Fruit fly (Drosophila melanogaster): ENCODE measurements around the gene Rab11.

The Rab11 gene

dm6 chr3R:21111046-21111480 lies at the start of gene Rab11 (continued):
- TF ChIP-seq luna (GFP tag; optimal IDR thresholded peaks at IDR 0.05) (no peak), CG31441 (GFP tag; IDR thresholded peaks at IDR 0.05) (peak; percentile 59; the same call in 1 of the 2 replicates), Nf-YA (GFP tag; IDR thresholded peaks at IDR 0.05) (0 out of 2 replicates have a peak, but pooled peaks have one; percentile 6), gfzf (GFP tag; optimal IDR thresholded peaks at IDR 0.05) (peak; percentile 50), Optix (GFP tag; IDR thresholded peaks at IDR 0.05) (no peak), ewg (GFP tag; optimal IDR thresholded peaks at IDR 0.05) (peak; percentile 16), Hr39 (optimal IDR thresholded peaks at IDR 0.05) (no peak), Lhr (GFP tag; optimal IDR thresholded peaks at IDR 0.05) (peak; percentile 21), bab2 (GFP tag; optimal IDR thresholded peaks at IDR 0.05) (peak; percentile 28), CG7987 (GFP tag; optimal IDR thresholded peaks at IDR 0.05) (no peak), CG13123 (GFP tag; optimal IDR thresholded peaks at IDR 0.05) (no peak), D19B (GFP tag; optimal IDR thresholded peaks at IDR 0.05) (no peak), Antp (GFP tag; optimal IDR thresholded peaks at IDR 0.05) (peak; percentile 4), CG32767 (GFP tag; IDR thresholded peaks at IDR 0.05) (no peak), zen2 (GFP tag; IDR thresholded peaks at IDR 0.05; ENCODE audit: partially characterized antibody) (peak; percentile 81; the same call in 1 of the 3 replicates), Dbx (GFP tag; IDR thresholded peaks at IDR 0.05) (peak; percentile 57; the same call in 2 of the 3 replicates), tna (GFP tag; IDR thresholded peaks at IDR 0.05; ENCODE audit: partially characterized antibody) (peak; percentile 67), Usf (GFP tag; optimal IDR thresholded peaks at IDR 0.05) (no peak), gsb-n (tag; optimal IDR thresholded peaks at IDR 0.05) (peak; percentile 15), ems (GFP tag; optimal IDR thresholded peaks at IDR 0.05) (peak; percentile 68), Aef1 (GFP tag; IDR thresholded peaks at IDR 0.05) (peak; percentile 18; the same call in 1 of the 3 replicates), E2f2 (GFP tag; IDR thresholded peaks at IDR 0.05) (peak; percentile 64), Rx (GFP tag; IDR thresholded peaks at IDR 0.05) (no peak), pan (optimal IDR thresholded peaks at IDR 0.05) (no peak), pan (GFP tag; optimal IDR thresholded peaks at IDR 0.05 in 1 of 2, IDR thresholded peaks at IDR 0.05 in 1 of 2) (no peak), CG13424 (tag; optimal IDR thresholded peaks at IDR 0.05) (peak; percentile 59), CG14710 (tag; optimal IDR thresholded peaks at IDR 0.05) (peak; percentile 79), CG15073 (GFP tag; optimal IDR thresholded peaks at IDR 0.05) (no peak), CG2202 (tag; optimal IDR thresholded peaks at IDR 0.05) (no peak), CG6854 (GFP tag; optimal IDR thresholded peaks at IDR 0.05) (no peak), CG18476 (GFP tag; optimal IDR thresholded peaks at IDR 0.05) (peak; percentile 42), jumu (GFP tag; optimal IDR thresholded peaks at IDR 0.05) (peak; percentile 25), pzg (GFP tag; optimal IDR thresholded peaks at IDR 0.05) (peak; percentile 58), mirr (GFP tag; optimal IDR thresholded peaks at IDR 0.05) (no peak), CG2120 (GFP tag; optimal IDR thresholded peaks at IDR 0.05) (peak; percentile 68), CG33557 (GFP tag; optimal IDR thresholded peaks at IDR 0.05) (peak; percentile 35), Sox102F (GFP tag; optimal IDR thresholded peaks at IDR 0.05) (peak; percentile 47), Ssrp (tag; optimal IDR thresholded peaks at IDR 0.05) (peak; percentile 12), CG14014 (GFP tag; IDR thresholded peaks at IDR 0.05) (0 out of 2 replicates have a peak, but pooled peaks have one; percentile 34), CG18764 (GFP tag; optimal IDR thresholded peaks at IDR 0.05) (no peak), Dll (GFP tag; IDR thresholded peaks at IDR 0.05; ENCODE audit: partially characterized antibody) (peak; percentile 91), CG13894 (tag; optimal IDR thresholded peaks at IDR 0.05) (peak; percentile 52), ERR (GFP tag; optimal IDR thresholded peaks at IDR 0.05) (peak; percentile 10), CG12299 (tag; optimal IDR thresholded peaks at IDR 0.05) (peak; percentile 26), row (GFP tag; IDR thresholded peaks at IDR 0.05) (peak; percentile 83), z (GFP tag; IDR thresholded peaks at IDR 0.05) (no peak), az2 (GFP tag; optimal IDR thresholded peaks at IDR 0.05) (peak; percentile 53), Meics (GFP tag; optimal IDR thresholded peaks at IDR 0.05) (peak; percentile 21), lab (GFP tag; optimal IDR thresholded peaks at IDR 0.05) (peak; percentile 44), Bteb2 (GFP tag; optimal IDR thresholded peaks at IDR 0.05) (peak; percentile 22), Atf-2 (GFP tag; optimal IDR thresholded peaks at IDR 0.05) (peak; percentile 24)

Data from whole organism, embryonic.